Fruit fly (Drosophila melanogaster) whole organism, wandering third instar larva: ENCODE data around the gene ATPsynGL.

Experiments
- Dfd ChIP-seq: fragments of >200 bp; optimal IDR thresholded peaks from 2 replicates; lab custom pipeline; 2017; ENCODE audit warnings: missing biosample characterization, missing genetic modification characterization
- br ChIP-seq: fragments of 200-800 bp; sonication (Bioruptor generic); optimal IDR thresholded peaks from 2 replicates; lab custom pipeline; 2016; ENCODE audit warnings: missing biosample characterization, missing genetic modification characterization
- fru ChIP-seq: fragments of 200-800 bp; sonication (Bioruptor generic); optimal IDR thresholded peaks from 3 replicates; lab custom pipeline; 2016; ENCODE audit warnings: missing biosample characterization, mild to moderate bottlenecking, missing genetic modification characterization
- h ChIP-seq: fragments of 200-800 bp; sonication (Bioruptor generic); optimal IDR thresholded peaks from 3 replicates; lab custom pipeline; 2016; ENCODE audit warnings: missing biosample characterization, mild to moderate bottlenecking, missing genetic modification characterization
- psq ChIP-seq: fragments of 200-800 bp; sonication (Bioruptor generic); optimal IDR thresholded peaks from 3 replicates; lab custom pipeline; 2017; ENCODE audit warnings: missing biosample characterization, mild to moderate bottlenecking, missing genetic modification characterization, moderate library complexity
- sage ChIP-seq: fragments of 200-800 bp; sonication (Bioruptor generic); optimal IDR thresholded peaks from 2 replicates; lab custom pipeline; 2016; ENCODE audit warnings: missing biosample characterization, mild to moderate bottlenecking, missing genetic modification characterization
- sv ChIP-seq: fragments of 200-800 bp; sonication (Bioruptor generic); optimal IDR thresholded peaks from 3 replicates; lab custom pipeline; 2016; ENCODE audit warnings: missing biosample characterization, missing genetic modification characterization
- usp ChIP-seq: fragments of >200 bp; optimal IDR thresholded peaks from 2 replicates; lab custom pipeline; 2017; ENCODE audit warnings: missing biosample characterization, missing genetic modification characterization

DNA sequence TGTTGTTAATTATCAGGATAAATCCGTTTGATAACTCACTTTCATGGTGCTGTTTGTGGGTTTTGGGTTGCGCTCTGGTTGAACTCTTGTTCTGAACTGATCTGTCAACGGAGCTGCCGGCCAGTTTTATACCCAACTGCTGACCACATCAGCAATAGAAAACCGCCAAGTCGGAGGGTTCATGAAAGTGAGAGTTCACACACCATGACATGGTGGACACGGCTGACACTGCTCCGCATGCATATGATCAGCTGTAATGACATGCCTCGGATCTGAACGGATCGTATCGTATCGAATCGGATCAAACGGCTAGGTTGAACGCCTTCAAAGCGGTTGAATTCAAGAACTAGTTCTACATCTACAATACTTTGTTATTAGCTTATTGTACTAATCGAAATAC, 5.6 kb upstream of the ATPsynGL start, which contains the start of gene Acp1:
- TF ChIP-seq fru (GFP tag; lab: Kevin White, UChicago) (no peak), br (GFP tag; lab: Kevin White, UChicago) (no peak), sv (no peak), h (GFP tag; lab: Kevin White, UChicago) (no peak), Dfd (GFP tag; lab: Kevin White, UChicago) (no peak), psq (GFP tag; lab: Kevin White, UChicago) (no peak), sage (GFP tag; lab: Kevin White, UChicago) (no peak), usp (GFP tag; lab: Kevin White, UChicago) (no peak)
